Worm (Caenorhabditis elegans) whole organism, midembryonic: ENCODE measurements around the gene nnt-1.

Source experiments
- T22C8.4 ChIP-seq: fragments of 200-800 bp; sonication (Bioruptor generic); IDR thresholded peaks from 2 replicates; pipeline ENCODE4 v1.3.6; 2022; ENCODE audit warnings: missing genetic modification characterization, missing compliant biosample characterization
- cog-1 ChIP-seq: sonication (generic microtip); optimal IDR thresholded peaks from 2 replicates; lab custom pipeline; 2016; ENCODE audit warnings: missing genetic modification characterization, missing compliant biosample characterization
- flt-1 ChIP-seq: fragments of 200-800 bp; sonication (Bioruptor generic); IDR thresholded peaks from 2 replicates; pipeline ENCODE4 v1.3.6; 2022; ENCODE audit warnings: missing genetic modification characterization, missing compliant biosample characterization
- klf-2 ChIP-seq: fragments of 200-800 bp; sonication (Bioruptor generic); conservative IDR thresholded peaks from 2 replicates; pipeline ENCODE4 v1.3.6; 2022; ENCODE audit warnings: missing genetic modification reagents, missing genetic modification characterization, missing compliant biosample characterization
- med-1 ChIP-seq: sonication (generic microtip); optimal IDR thresholded peaks from 2 replicates; lab custom pipeline; 2017; ENCODE audit warnings: missing genetic modification characterization, mild to moderate bottlenecking, missing compliant biosample characterization, antibody characterized with exemption, missing genetic modification reagents; ENCODE audit not compliant: insufficient read depth
- ref-1 ChIP-seq: fragments of 200-800 bp; sonication (Bioruptor generic); conservative IDR thresholded peaks from 2 replicates; pipeline ENCODE4 v1.3.6; 2022; ENCODE audit warnings: missing genetic modification reagents, missing genetic modification characterization, missing compliant biosample characterization
- tab-1 ChIP-seq: fragments of 200-800 bp; sonication (Bioruptor generic); IDR thresholded peaks from 2 replicates; pipeline ENCODE4 v1.3.6; 2022; ENCODE audit warnings: missing genetic modification characterization, missing compliant biosample characterization
- ztf-23 ChIP-seq: fragments of 200-800 bp; sonication (Bioruptor generic); IDR thresholded peaks from 2 replicates; pipeline ENCODE4 v1.3.6; 2022; ENCODE audit warnings: missing genetic modification reagents, missing genetic modification characterization, missing compliant biosample characterization
- ztf-29 ChIP-seq: fragments of 200-800 bp; sonication (Bioruptor generic); IDR thresholded peaks from 2 replicates; pipeline ENCODE4 v1.3.6; 2022; ENCODE audit warnings: missing genetic modification reagents, missing genetic modification characterization, missing compliant biosample characterization

DNA sequence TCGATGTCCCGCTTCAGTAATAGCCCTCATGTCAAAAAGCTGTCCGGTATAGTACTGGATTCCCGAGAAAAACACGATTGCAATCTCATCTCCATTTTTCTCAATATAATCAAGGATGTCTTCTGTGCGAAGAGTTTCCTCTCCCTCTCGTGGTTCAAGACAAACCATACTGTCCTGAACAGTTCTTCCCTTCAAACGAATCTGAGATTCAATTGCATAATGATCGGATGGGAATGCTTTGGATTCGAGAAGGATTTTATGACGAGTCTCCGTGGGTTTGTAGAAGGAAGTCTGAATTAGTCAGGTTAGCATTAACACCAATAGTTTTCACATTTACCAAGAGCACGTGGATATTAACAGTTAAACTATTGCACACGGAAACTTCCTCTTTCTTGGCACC lies 14.1 kb upstream of the nnt-1 start:
- TF ChIP-seq klf-2 (GFP tag; lab: Robert Waterston, UW) = no peak
- TF ChIP-seq tab-1 (GFP tag; lab: Robert Waterston, UW) = no peak
- TF ChIP-seq med-1 (GFP tag; lab: Kevin White, UChicago) = no peak
- TF ChIP-seq ref-1 = no peak
- TF ChIP-seq ztf-29 = no peak
- TF ChIP-seq cog-1 (tag; lab: Kevin White, UChicago) = no peak
- no peak for TF ChIP-seq T22C8.4 (GFP tag; lab: Robert Waterston, UW)
- TF ChIP-seq ztf-23 (GFP tag; lab: Robert Waterston, UW) = no peak
- TF ChIP-seq flt-1 = no peak
